Fruit fly (Drosophila melanogaster) whole organism, adult: Measurements from ENCODE around the gene fz2.

Experiments
- CG12768 ChIP-seq: fragments of 200-800 bp; sonication (Bioruptor generic); optimal IDR thresholded peaks from 2 replicates; lab custom pipeline; 2017; ENCODE audit warnings: missing biosample characterization, missing genetic modification characterization, mild to moderate bottlenecking, moderate library complexity, missing genetic modification reagents
- toe ChIP-seq: fragments of 200-800 bp; sonication (Bioruptor generic); optimal IDR thresholded peaks from 2 replicates; lab custom pipeline; 2016; ENCODE audit warnings: missing biosample characterization, missing genetic modification characterization

- TF ChIP-seq CG12768 (GFP tag; lab: Kevin White, UChicago) (no peak), toe (no peak)
Observed at dm6 chr3L:19184042-19184743, 51.0 kb downstream of the fz2 start.
